Fruit fly (Drosophila melanogaster): Measurements from ENCODE around the gene FarO.

The FarO gene

dm6 chrX:2219899-2220298, 16.2 kb upstream of the FarO start (continued):
- no peak for TF ChIP-seq MESR4 (GFP tag; optimal IDR thresholded peaks at IDR 0.05)
- no peak for TF ChIP-seq ERR (GFP tag; optimal IDR thresholded peaks at IDR 0.05)
- no peak for TF ChIP-seq CG31388 (GFP tag; optimal IDR thresholded peaks at IDR 0.05)
- TF ChIP-seq fd96Cb (tag; optimal IDR thresholded peaks at IDR 0.05), result peak; percentile 12
- no peak for TF ChIP-seq caup (GFP tag; optimal IDR thresholded peaks at IDR 0.05; ENCODE audit: severe bottlenecking)
- no peak for TF ChIP-seq danr (GFP tag; IDR thresholded peaks at IDR 0.05)
- no peak for TF ChIP-seq Ravus (GFP tag; IDR thresholded peaks at IDR 0.05)
- no peak for TF ChIP-seq Fer3 (tag; optimal IDR thresholded peaks at IDR 0.05)
- TF ChIP-seq pnt (GFP tag; optimal IDR thresholded peaks at IDR 0.05), result no peak
- no peak for TF ChIP-seq B-H2 (GFP tag; optimal IDR thresholded peaks at IDR 0.05)
- peak; percentile 5 for TF ChIP-seq CG16863 (GFP tag; optimal IDR thresholded peaks at IDR 0.05)
- TF ChIP-seq wor (GFP tag; IDR thresholded peaks at IDR 0.05), result no peak
- TF ChIP-seq crp (GFP tag; optimal IDR thresholded peaks at IDR 0.05), result no peak
- TF ChIP-seq Camta (GFP tag; optimal IDR thresholded peaks at IDR 0.05), result no peak
- TF ChIP-seq CG14014 (GFP tag; IDR thresholded peaks at IDR 0.05), result no peak
- no peak for TF ChIP-seq Ada2b (GFP tag; IDR thresholded peaks at IDR 0.05)
- no peak for TF ChIP-seq CG17361 (GFP tag; IDR thresholded peaks at IDR 0.05)
- no peak for TF ChIP-seq dmrt11E (tag; optimal IDR thresholded peaks at IDR 0.05)
- TF ChIP-seq aop (GFP tag; IDR thresholded peaks at IDR 0.05), result no peak
- TF ChIP-seq CG34376 (GFP tag; optimal IDR thresholded peaks at IDR 0.05), result no peak
- TF ChIP-seq Sox102F (GFP tag; optimal IDR thresholded peaks at IDR 0.05), result peak; percentile 45
- no peak for TF ChIP-seq Meics (GFP tag; optimal IDR thresholded peaks at IDR 0.05)
- no peak for TF ChIP-seq Pdp1 (GFP tag; optimal IDR thresholded peaks at IDR 0.05)
- TF ChIP-seq CG4854 (GFP tag; optimal IDR thresholded peaks at IDR 0.05), result no peak
- TF ChIP-seq zf30C (GFP tag; optimal IDR thresholded peaks at IDR 0.05), result no peak
- TF ChIP-seq lmd (GFP tag; IDR thresholded peaks at IDR 0.05), result no peak

dm6 chrX:2219246-2219645, 15.6 kb upstream of the FarO start:
- TF ChIP-seq sd (tag; optimal IDR thresholded peaks at IDR 0.05) (peak; percentile 61), CG4328 (GFP tag; optimal IDR thresholded peaks at IDR 0.05) (peak; percentile 58), Ravus (GFP tag; IDR thresholded peaks at IDR 0.05) (no peak), pita (GFP tag; optimal IDR thresholded peaks at IDR 0.05) (no peak), inv (GFP tag; IDR thresholded peaks at IDR 0.05; ENCODE audit: partially characterized antibody) (no peak), Deaf1 (tag; optimal IDR thresholded peaks at IDR 0.05) (peak; percentile 18), sr (GFP tag; IDR thresholded peaks at IDR 0.05) (peak; percentile 46; the same call in 1 of the 3 replicates), CG17359 (tag; optimal IDR thresholded peaks at IDR 0.05) (no peak), abd-A (tag; optimal IDR thresholded peaks at IDR 0.05) (peak; percentile 26), CG33557 (GFP tag; optimal IDR thresholded peaks at IDR 0.05) (no peak), CG10543 (GFP tag; optimal IDR thresholded peaks at IDR 0.05) (peak; percentile 89), CG11723 (GFP tag; optimal IDR thresholded peaks at IDR 0.05) (no peak), chinmo (GFP tag; IDR thresholded peaks at IDR 0.05; ENCODE audit: partially characterized antibody) (0 out of 4 replicates have a peak, but pooled peaks have one; percentile 21), BEAF-32 (GFP tag; optimal IDR thresholded peaks at IDR 0.05) (no peak)

- TF ChIP-seq sd (tag; optimal IDR thresholded peaks at IDR 0.05), result peak; percentile 83
- TF ChIP-seq sr (GFP tag; IDR thresholded peaks at IDR 0.05), result peak; percentile 80
- no peak for TF ChIP-seq Aef1 (GFP tag; IDR thresholded peaks at IDR 0.05)
Observed at dm6 chrX:2218455-2218854, 14.8 kb upstream of the FarO start.
